Worm (Caenorhabditis elegans) whole organism, midembryonic: ENCODE data around the gene crn-2.

Experiments used
- med-1 ChIP-seq: sonication (generic microtip); optimal IDR thresholded peaks from 2 replicates; lab custom pipeline; 2017; ENCODE audit warnings: missing genetic modification characterization, mild to moderate bottlenecking, missing compliant biosample characterization, antibody characterized with exemption, missing genetic modification reagents; ENCODE audit not compliant: insufficient read depth
- ztf-23 ChIP-seq: fragments of 200-800 bp; sonication (Bioruptor generic); IDR thresholded peaks from 2 replicates; pipeline ENCODE4 v1.3.6; 2022; ENCODE audit warnings: missing genetic modification reagents, missing genetic modification characterization, missing compliant biosample characterization

DNA sequence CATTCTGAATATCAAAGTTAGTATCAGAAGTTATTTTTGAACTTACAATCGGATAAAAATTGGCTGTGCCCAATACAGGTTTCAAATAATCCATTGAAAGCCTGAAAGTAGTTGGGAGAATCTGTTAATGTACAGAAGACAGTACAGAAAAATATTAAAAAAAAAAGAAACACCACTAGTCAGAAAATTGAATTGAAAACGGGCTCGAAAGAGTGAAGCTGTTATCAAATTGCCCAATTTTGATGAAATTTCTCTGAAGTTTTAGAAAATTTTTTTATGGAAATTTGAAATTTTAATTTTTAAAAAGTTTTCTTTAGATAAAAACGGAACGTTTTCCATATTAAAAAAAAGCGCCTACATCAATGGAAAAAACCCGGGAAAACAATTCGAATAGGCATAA lies 27.3 kb upstream of the crn-2 start, which contains the start of gene C18C4.7:
- no peak for TF ChIP-seq ztf-23
- TF ChIP-seq med-1 (GFP tag; lab: Kevin White, UChicago) = no peak
